Worm (Caenorhabditis elegans) whole organism, L4 larva: Measurements from ENCODE around the gene C45G9.12.

Experiments used
- D1046.2 ChIP-seq: fragments of 200-800 bp; sonication (Bioruptor generic); IDR thresholded peaks from 2 replicates; pipeline ENCODE4 v1.3.6; 2022; ENCODE audit warnings: missing genetic modification characterization, missing compliant biosample characterization
- F10B5.3 ChIP-seq: sonication (generic microtip); optimal IDR thresholded peaks from 2 replicates; lab custom pipeline; 2016; ENCODE audit warnings: mild to moderate bottlenecking, missing genetic modification characterization, missing compliant biosample characterization
- F26F4.8 ChIP-seq: fragments of 200-800 bp; sonication (Bioruptor generic); conservative IDR thresholded peaks from 2 replicates; pipeline ENCODE4 v1.3.6; 2022; ENCODE audit warnings: missing genetic modification characterization, missing compliant biosample characterization
- F37D6.2 ChIP-seq: sonication (generic microtip); optimal IDR thresholded peaks from 2 replicates; lab custom pipeline; 2016; ENCODE audit warnings: mild to moderate bottlenecking, missing genetic modification characterization, missing compliant biosample characterization
- Y48G9A.11 ChIP-seq: fragments of 200-800 bp; sonication (Bioruptor generic); IDR thresholded peaks from 2 replicates; pipeline ENCODE4 v1.3.6; 2022; ENCODE audit warnings: missing genetic modification reagents, missing genetic modification characterization, missing compliant biosample characterization
- Y5F2A.4 ChIP-seq: fragments of 200-800 bp; sonication (Bioruptor generic); optimal IDR thresholded peaks from 2 replicates; lab custom pipeline; 2018; ENCODE audit warnings: mild to moderate bottlenecking, missing genetic modification characterization, missing compliant biosample characterization
- Y75B8A.6 ChIP-seq: fragments of 200-800 bp; sonication (Bioruptor generic); IDR thresholded peaks from 2 replicates; pipeline ENCODE4 v1.3.6; 2022; ENCODE audit warnings: missing genetic modification reagents, missing genetic modification characterization, missing compliant biosample characterization
- ZK337.2 ChIP-seq: fragments of 200-800 bp; sonication (Bioruptor generic); IDR thresholded peaks from 2 replicates; pipeline ENCODE4 v1.3.6; 2022; ENCODE audit warnings: missing genetic modification reagents, missing genetic modification characterization, missing compliant biosample characterization
- aha-1 ChIP-seq: fragments of 150-350 bp; peaks from one replicate; lab custom pipeline; 2014; ENCODE audit warnings: missing biosample characterization, missing genetic modification characterization
- ceh-32 ChIP-seq: sonication (generic microtip); optimal IDR thresholded peaks from 2 replicates; lab custom pipeline; 2016; ENCODE audit warnings: mild to moderate bottlenecking, missing genetic modification characterization, missing compliant biosample characterization; ENCODE audit not compliant: poor library complexity
- ceh-82 ChIP-seq: sonication (generic microtip); optimal IDR thresholded peaks from 2 replicates; lab custom pipeline; 2017; ENCODE audit warnings: missing biosample characterization, missing genetic modification characterization
- ces-1 ChIP-seq: fragments of 150-350 bp; sonication (generic microtip); optimal IDR thresholded peaks from 4 replicates; lab custom pipeline; 2014; ENCODE audit warnings: missing biosample characterization, missing genetic modification reagents, missing genetic modification characterization
- daf-16 ChIP-seq, 3 experiments: sonication (generic microtip); optimal IDR thresholded peaks; 2 replicates each; lab custom pipeline; 2016 to 2017; ENCODE audit warnings: missing genetic modification characterization in 3 of 3, missing genetic modification reagents in 3 of 3, mild to moderate bottlenecking in 2 of 3, missing compliant biosample characterization in 2 of 3, missing biosample characterization in 1 of 3, moderate library complexity in 1 of 3
- daf-8 ChIP-seq: fragments of 200-800 bp; sonication (Bioruptor generic); IDR thresholded peaks from 2 replicates; pipeline ENCODE4 v1.3.6; 2022; ENCODE audit warnings: missing genetic modification characterization, missing compliant biosample characterization
- dmd-6 ChIP-seq: fragments of 200-800 bp; sonication (Bioruptor generic); IDR thresholded peaks from 2 replicates; pipeline ENCODE4 v1.3.6; 2022; ENCODE audit warnings: missing genetic modification reagents, missing genetic modification characterization, missing compliant biosample characterization
- dmd-8 ChIP-seq: fragments of 200-800 bp; sonication (Bioruptor generic); IDR thresholded peaks from 2 replicates; pipeline ENCODE4 v1.3.6; 2022; ENCODE audit warnings: missing genetic modification characterization, missing compliant biosample characterization
- dmd-9 ChIP-seq: fragments of 200-800 bp; sonication (Bioruptor generic); IDR thresholded peaks from 2 replicates; pipeline ENCODE4 v1.3.6; 2022; ENCODE audit warnings: missing genetic modification reagents, missing genetic modification characterization, missing compliant biosample characterization
- duxl-1 ChIP-seq: sonication (generic microtip); optimal IDR thresholded peaks from 2 replicates; lab custom pipeline; 2016; ENCODE audit warnings: mild to moderate bottlenecking, missing genetic modification characterization, moderate library complexity, missing compliant biosample characterization; ENCODE audit not compliant: poor library complexity
- gei-8 ChIP-seq: fragments of 200-800 bp; sonication (Bioruptor generic); optimal IDR thresholded peaks from 2 replicates; lab custom pipeline; 2018; ENCODE audit warnings: mild to moderate bottlenecking, missing genetic modification characterization, missing compliant biosample characterization
- hif-1 ChIP-seq, 2 experiments: sonication (generic microtip); optimal IDR thresholded peaks; 2 replicates each; lab custom pipeline; 2016 to 2017; ENCODE audit warnings: missing compliant biosample characterization in 2 of 2, missing genetic modification characterization in 2 of 2, missing genetic modification reagents in 2 of 2, missing genotype in 2 of 2, mild to moderate bottlenecking in 1 of 2
- hlh-30 ChIP-seq: sonication (generic microtip); optimal IDR thresholded peaks from 2 replicates; lab custom pipeline; 2017; ENCODE audit warnings: antibody characterized with exemption, mild to moderate bottlenecking, missing genetic modification characterization, missing compliant biosample characterization; ENCODE audit not compliant: insufficient read depth
- hmg-1.1 ChIP-seq: fragments of 200-800 bp; sonication (Bioruptor generic); IDR thresholded peaks from 2 replicates; pipeline ENCODE4 v1.3.6; 2022; ENCODE audit warnings: missing genetic modification reagents, missing genetic modification characterization, missing compliant biosample characterization
- lim-7 ChIP-seq: fragments of 200-800 bp; sonication (Bioruptor generic); IDR thresholded peaks from 2 replicates; pipeline ENCODE4 v1.3.6; 2022; ENCODE audit warnings: missing genetic modification characterization, missing compliant biosample characterization
- lin-1 ChIP-seq: fragments of 200-800 bp; sonication (Bioruptor generic); IDR thresholded peaks from 2 replicates; pipeline ENCODE4 v1.3.6; 2022; ENCODE audit warnings: missing genetic modification reagents, missing genetic modification characterization, missing compliant biosample characterization
- lin-15B ChIP-seq: fragments of 150-350 bp; sonication (generic microtip); optimal IDR thresholded peaks from 3 replicates; lab custom pipeline; 2014; ENCODE audit warnings: missing biosample characterization, missing genetic modification characterization
- lsy-2 ChIP-seq, 2 experiments: fragments of 150-350 bp in 1 of 2; sonication (generic microtip) in 1 of 2; optimal IDR thresholded peaks; 2 replicates each; lab custom pipeline; 2014 to 2017; ENCODE audit warnings: missing biosample characterization in 2 of 2, missing genetic modification characterization in 2 of 2
- mep-1 ChIP-seq: fragments of 150-350 bp; sonication (generic microtip); optimal IDR thresholded peaks from 3 replicates; lab custom pipeline; 2014; ENCODE audit warnings: missing biosample characterization, missing genetic modification characterization
- mxl-2 ChIP-seq: fragments of 200-800 bp; sonication (Bioruptor generic); conservative IDR thresholded peaks from 2 replicates; pipeline ENCODE4 v1.3.6; 2022; ENCODE audit warnings: missing genetic modification reagents, missing genetic modification characterization, missing compliant biosample characterization
- mxl-3 ChIP-seq: fragments of 200-800 bp; sonication (Bioruptor generic); optimal IDR thresholded peaks from 2 replicates; lab custom pipeline; 2018; ENCODE audit warnings: mild to moderate bottlenecking, missing genetic modification characterization, missing compliant biosample characterization
- nhr-102 ChIP-seq: sonication (generic microtip); optimal IDR thresholded peaks from 2 replicates; lab custom pipeline; 2016; ENCODE audit warnings: mild to moderate bottlenecking, missing genetic modification characterization, moderate library complexity, missing compliant biosample characterization
- nhr-111 ChIP-seq: fragments of 200-800 bp; sonication (Bioruptor generic); optimal IDR thresholded peaks from 2 replicates; lab custom pipeline; 2018; ENCODE audit warnings: mild to moderate bottlenecking, missing genetic modification characterization, missing compliant biosample characterization
- nhr-42 ChIP-seq: fragments of 200-800 bp; sonication (Bioruptor generic); IDR thresholded peaks from 2 replicates; pipeline ENCODE4 v1.3.6; 2022; ENCODE audit warnings: missing genetic modification characterization, missing compliant biosample characterization
- nhr-76 ChIP-seq: fragments of 150-350 bp; optimal IDR thresholded peaks from 2 replicates; lab custom pipeline; 2014; ENCODE audit warnings: missing biosample characterization, missing genetic modification characterization
- pha-4 ChIP-seq, 2 experiments: fragments of 150-350 bp in 1 of 2; fragments of 200-800 bp in 1 of 2; sonication (Bioruptor generic) in 1 of 2; IDR thresholded peaks in 1 of 2; optimal IDR thresholded peaks in 1 of 2; 2 replicates each; pipeline versions ENCODE4 v1.3.6 to Lab custom; 2014 to 2022; ENCODE audit warnings: missing genetic modification characterization in 2 of 2, missing genetic modification reagents in 2 of 2, missing biosample characterization in 1 of 2, missing compliant biosample characterization in 1 of 2
- saeg-2 ChIP-seq: fragments of 200-800 bp; sonication (Bioruptor generic); IDR thresholded peaks from 2 replicates; pipeline ENCODE4 v1.3.6; 2022; ENCODE audit warnings: missing genetic modification reagents, missing genetic modification characterization, missing compliant biosample characterization
- unc-130 ChIP-seq: sonication (generic microtip); optimal IDR thresholded peaks from 2 replicates; lab custom pipeline; 2016; ENCODE audit warnings: missing genetic modification reagents, missing genetic modification characterization, missing compliant biosample characterization
- unc-39 ChIP-seq: sonication (generic microtip); optimal IDR thresholded peaks from 2 replicates; lab custom pipeline; 2017; ENCODE audit warnings: missing biosample characterization, missing genetic modification characterization
- unc-62 ChIP-seq, 3 experiments: fragments of 150-350 bp in 1 of 3; sonication (generic microtip); optimal IDR thresholded peaks in 2 of 3; peaks in 1 of 3; 1 replicate in 1 of 3; 2 replicates in 2 of 3; lab custom pipeline; 2014 to 2017; ENCODE audit warnings: missing biosample characterization in 3 of 3, missing genetic modification characterization in 3 of 3, missing genetic modification reagents in 3 of 3, missing genotype in 1 of 3
- vab-7 ChIP-seq: fragments of 200-800 bp; sonication (Bioruptor generic); IDR thresholded peaks from 2 replicates; pipeline ENCODE4 v1.3.6; 2022; ENCODE audit warnings: missing genetic modification reagents, missing genetic modification characterization, missing compliant biosample characterization
- zag-1 ChIP-seq: fragments of 150-350 bp; optimal IDR thresholded peaks from 2 replicates; lab custom pipeline; 2014; ENCODE audit warnings: missing biosample characterization, missing genetic modification characterization
- zfp-3 ChIP-seq: fragments of 200-800 bp; sonication (Bioruptor generic); conservative IDR thresholded peaks from 2 replicates; pipeline ENCODE4 v1.3.6; 2022; ENCODE audit warnings: missing genetic modification reagents, missing genetic modification characterization, missing compliant biosample characterization
- zip-11 ChIP-seq: fragments of 200-800 bp; sonication (Bioruptor generic); IDR thresholded peaks from 2 replicates; pipeline ENCODE4 v1.3.6; 2022; ENCODE audit warnings: missing genetic modification characterization, missing compliant biosample characterization
- zip-2 ChIP-seq: fragments of 150-350 bp; optimal IDR thresholded peaks from 2 replicates; lab custom pipeline; 2014; ENCODE audit warnings: missing biosample characterization, missing genetic modification characterization
- ztf-11 ChIP-seq: fragments of 150-350 bp; optimal IDR thresholded peaks from 2 replicates; lab custom pipeline; 2014; ENCODE audit warnings: missing biosample characterization, missing genetic modification characterization

C45G9.12 gene

ce11 chrIII:5080700-5081572, 9.5 kb upstream of the C45G9.12 start (continued):
- TF ChIP-seq D1046.2 (GFP tag; lab: Robert Waterston, UW) (peak; percentile 92), dmd-6 (peak; percentile 67), nhr-102 (peak; percentile 94), Y5F2A.4 (GFP tag; lab: Kevin White, UChicago) (peak; percentile 84), unc-39 (tag; lab: Kevin White, UChicago) (no peak), mxl-2 (GFP tag; lab: Robert Waterston, UW) (0 out of 2 replicates have a peak, but pooled peaks have one; percentile 58), pha-4 (GFP tag; IDR thresholded peaks at IDR 0.05; lab: Robert Waterston, UW) (peak; percentile 92), pha-4 (tag; optimal IDR thresholded peaks at IDR 0.05; lab: Kevin White, UChicago) (no peak), daf-16 (GFP tag; optimal IDR thresholded peaks at IDR 0.05; lab: Kevin White, UChicago) (peak; percentile 76 to 83), daf-16 (tag; optimal IDR thresholded peaks at IDR 0.05; lab: Kevin White, UChicago) (peak; percentile 56), ces-1 (GFP tag; lab: Kevin White, UChicago) (no peak), duxl-1 (tag; lab: Kevin White, UChicago) (peak; percentile 87), F10B5.3 (tag; lab: Kevin White, UChicago) (peak; percentile 83), hmg-1.1 (peak; percentile 93), lim-7 (GFP tag; lab: Robert Waterston, UW) (peak; percentile 83), F26F4.8 (GFP tag; lab: Robert Waterston, UW) (peak; percentile 92), hlh-30 (tag; lab: Kevin White, UChicago) (peak; percentile 18), unc-130 (GFP tag; lab: Kevin White, UChicago) (peak; percentile 46), lin-15B (tag; lab: Kevin White, UChicago) (no peak), aha-1 (tag; lab: Kevin White, UChicago) (peak; percentile 94), nhr-42 (GFP tag; lab: Robert Waterston, UW) (peak; percentile 93), ZK337.2 (GFP tag; lab: Robert Waterston, UW) (peak; percentile 68), Y48G9A.11 (GFP tag; lab: Robert Waterston, UW) (peak; percentile 87)

- TF ChIP-seq vab-7 (GFP tag; lab: Robert Waterston, UW): no peak
- no peak for TF ChIP-seq Y75B8A.6 (GFP tag; lab: Robert Waterston, UW)
- no peak for TF ChIP-seq ceh-82 (tag; lab: Kevin White, UChicago)
- TF ChIP-seq daf-8 (GFP tag; lab: Robert Waterston, UW): no peak
- TF ChIP-seq mep-1 (tag; lab: Kevin White, UChicago): peak; percentile 81
- no peak for TF ChIP-seq ceh-32
- peak; percentile 53 for TF ChIP-seq nhr-102
- TF ChIP-seq nhr-111: no peak
- TF ChIP-seq zip-11: no peak
- no peak for TF ChIP-seq dmd-9 (GFP tag; lab: Robert Waterston, UW)
- TF ChIP-seq daf-16 (GFP tag; optimal IDR thresholded peaks at IDR 0.05; lab: Kevin White, UChicago): peak in 1 of 2 experiments; percentile 79
- TF ChIP-seq daf-16 (tag; optimal IDR thresholded peaks at IDR 0.05; lab: Kevin White, UChicago): peak; percentile 98
- no peak for TF ChIP-seq unc-130 (GFP tag; lab: Kevin White, UChicago)
- no peak for TF ChIP-seq zip-2 (tag; lab: Kevin White, UChicago)
- no peak for TF ChIP-seq nhr-76 (tag; lab: Kevin White, UChicago)
- no peak for TF ChIP-seq unc-39 (tag; lab: Kevin White, UChicago)
- TF ChIP-seq F26F4.8 (GFP tag; lab: Robert Waterston, UW): no peak
- no peak for TF ChIP-seq F37D6.2 (tag; lab: Kevin White, UChicago)
- no peak for TF ChIP-seq zag-1 (tag; lab: Kevin White, UChicago)
- TF ChIP-seq saeg-2 (GFP tag; lab: Robert Waterston, UW): no peak
- TF ChIP-seq gei-8 (GFP tag; lab: Kevin White, UChicago): no peak
- TF ChIP-seq ces-1 (GFP tag; lab: Kevin White, UChicago): no peak
- peak; percentile 97 for TF ChIP-seq mxl-3 (GFP tag; lab: Kevin White, UChicago)
- TF ChIP-seq Y48G9A.11 (GFP tag; lab: Robert Waterston, UW): no peak
- peak in 1 of 2 experiments; percentile 75 for TF ChIP-seq lsy-2 (tag; optimal IDR thresholded peaks at IDR 0.05; lab: Kevin White, UChicago)
- no peak for TF ChIP-seq zfp-3 (GFP tag; lab: Robert Waterston, UW)
- no peak for TF ChIP-seq dmd-8 (GFP tag; lab: Robert Waterston, UW)
- TF ChIP-seq ztf-11 (tag; lab: Kevin White, UChicago): no peak
- no peak for TF ChIP-seq lin-1 (GFP tag; lab: Robert Waterston, UW)
- TF ChIP-seq hif-1 (tag; optimal IDR thresholded peaks at IDR 0.05; lab: Kevin White, UChicago): peak in 1 of 2 experiments; percentile 66
- peak in 1 of 2 experiments; percentile 78 for TF ChIP-seq unc-62 (GFP tag; optimal IDR thresholded peaks at IDR 0.05 in 1 of 2; lab: Kevin White, UChicago)
- no peak for TF ChIP-seq unc-62 (tag; optimal IDR thresholded peaks at IDR 0.05; lab: Kevin White, UChicago)
These were observed 6.7 kb upstream of the C45G9.12 start for ce11 chrIII:5078062-5078461.
